Worm (Caenorhabditis elegans) whole organism, early embryonic: ENCODE results near the gene drr-1.

Experiments used
- B0310.2 ChIP-seq: sonication (generic microtip); optimal IDR thresholded peaks from 2 replicates; lab custom pipeline; 2016; ENCODE audit warnings: mild to moderate bottlenecking, missing genetic modification characterization, missing compliant biosample characterization
- aly-1 ChIP-seq: sonication (generic microtip); optimal IDR thresholded peaks from 2 replicates; lab custom pipeline; 2016; ENCODE audit warnings: missing genetic modification characterization, missing compliant biosample characterization
- ama-1 ChIP-seq: fragments of 150-350 bp; optimal IDR thresholded peaks from 2 replicates; lab custom pipeline; 2014
- ets-7 ChIP-seq: sonication (generic microtip); optimal IDR thresholded peaks from 2 replicates; lab custom pipeline; 2016; ENCODE audit warnings: missing genotype, missing genetic modification characterization, missing compliant biosample characterization
- hmbx-1 ChIP-seq: sonication (generic microtip); optimal IDR thresholded peaks from 2 replicates; lab custom pipeline; 2016; ENCODE audit warnings: mild to moderate bottlenecking, missing genetic modification characterization, missing compliant biosample characterization
- hnd-1 ChIP-seq: sonication (generic microtip); optimal IDR thresholded peaks from 2 replicates; lab custom pipeline; 2016; ENCODE audit warnings: missing genetic modification characterization, missing compliant biosample characterization
- pes-1 ChIP-seq: fragments of 200-800 bp; sonication (Bioruptor generic); IDR thresholded peaks from 2 replicates; pipeline ENCODE4 v1.3.6; 2022; ENCODE audit warnings: missing genetic modification reagents, missing genetic modification characterization, missing compliant biosample characterization
- sea-1 ChIP-seq: fragments of 200-800 bp; sonication (Bioruptor generic); conservative IDR thresholded peaks from 2 replicates; pipeline ENCODE4 v1.3.6; 2022; ENCODE audit warnings: missing genetic modification characterization, missing compliant biosample characterization
- tra-4 ChIP-seq: sonication (generic microtip); optimal IDR thresholded peaks from 2 replicates; lab custom pipeline; 2017; ENCODE audit warnings: missing genetic modification characterization, missing compliant biosample characterization

- TF ChIP-seq sea-1 (GFP tag; lab: Robert Waterston, UW) (no peak), hmbx-1 (tag; lab: Kevin White, UChicago) (no peak), ama-1 (lab: Kevin White, UChicago) (no peak), B0310.2 (tag; lab: Kevin White, UChicago) (no peak), hnd-1 (tag; lab: Kevin White, UChicago) (no peak), pes-1 (GFP tag; lab: Robert Waterston, UW) (no peak), ets-7 (tag; lab: Kevin White, UChicago) (no peak), tra-4 (tag; lab: Kevin White, UChicago) (no peak), aly-1 (no peak)
Observed at ce11 chrII:13472101-13472500, 23.6 kb downstream of the drr-1 start, which contains the start of gene E01G4.5.
